Worm (Caenorhabditis elegans) whole organism, midembryonic: Measurements from ENCODE around the gene fbxa-174.

ENCODE experiments used
- T22C8.4 ChIP-seq: fragments of 200-800 bp; sonication (Bioruptor generic); IDR thresholded peaks from 2 replicates; pipeline ENCODE4 v1.3.6; 2022; ENCODE audit warnings: missing genetic modification characterization, missing compliant biosample characterization
- cog-1 ChIP-seq: sonication (generic microtip); optimal IDR thresholded peaks from 2 replicates; lab custom pipeline; 2016; ENCODE audit warnings: missing genetic modification characterization, missing compliant biosample characterization
- flt-1 ChIP-seq: fragments of 200-800 bp; sonication (Bioruptor generic); IDR thresholded peaks from 2 replicates; pipeline ENCODE4 v1.3.6; 2022; ENCODE audit warnings: missing genetic modification characterization, missing compliant biosample characterization
- klf-2 ChIP-seq: fragments of 200-800 bp; sonication (Bioruptor generic); conservative IDR thresholded peaks from 2 replicates; pipeline ENCODE4 v1.3.6; 2022; ENCODE audit warnings: missing genetic modification reagents, missing genetic modification characterization, missing compliant biosample characterization
- med-1 ChIP-seq: sonication (generic microtip); optimal IDR thresholded peaks from 2 replicates; lab custom pipeline; 2017; ENCODE audit warnings: missing genetic modification characterization, mild to moderate bottlenecking, missing compliant biosample characterization, antibody characterized with exemption, missing genetic modification reagents; ENCODE audit not compliant: insufficient read depth
- ref-1 ChIP-seq: fragments of 200-800 bp; sonication (Bioruptor generic); conservative IDR thresholded peaks from 2 replicates; pipeline ENCODE4 v1.3.6; 2022; ENCODE audit warnings: missing genetic modification reagents, missing genetic modification characterization, missing compliant biosample characterization
- tab-1 ChIP-seq: fragments of 200-800 bp; sonication (Bioruptor generic); IDR thresholded peaks from 2 replicates; pipeline ENCODE4 v1.3.6; 2022; ENCODE audit warnings: missing genetic modification characterization, missing compliant biosample characterization
- ztf-23 ChIP-seq: fragments of 200-800 bp; sonication (Bioruptor generic); IDR thresholded peaks from 2 replicates; pipeline ENCODE4 v1.3.6; 2022; ENCODE audit warnings: missing genetic modification reagents, missing genetic modification characterization, missing compliant biosample characterization
- ztf-29 ChIP-seq: fragments of 200-800 bp; sonication (Bioruptor generic); IDR thresholded peaks from 2 replicates; pipeline ENCODE4 v1.3.6; 2022; ENCODE audit warnings: missing genetic modification reagents, missing genetic modification characterization, missing compliant biosample characterization

fbxa-174 gene

DNA sequence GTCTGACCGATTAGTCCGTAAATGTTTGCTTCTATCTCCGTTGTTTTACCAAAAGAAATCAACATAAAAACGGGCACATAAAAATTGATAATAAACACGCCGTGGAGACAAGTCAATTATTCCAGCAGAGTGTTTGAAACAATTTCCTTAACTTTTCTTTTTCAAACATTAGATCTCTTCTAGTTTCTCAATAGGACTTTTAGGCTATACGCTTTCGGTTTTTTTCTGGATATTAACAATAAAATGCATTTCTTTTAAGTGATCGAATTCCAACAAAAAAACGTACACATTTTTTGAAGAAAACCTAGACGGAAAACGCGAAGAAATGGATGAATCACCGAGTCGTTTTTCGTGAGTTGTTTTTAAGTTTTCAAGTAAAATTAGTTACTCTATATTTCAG, 669 bp upstream of the fbxa-174 start, which contains the start of gene fbxa-172:
Gene fbxa-172, plus strand, starts transcription at position 301 of the 400 bp plus-strand sequence.
- TF ChIP-seq ztf-23 (no peak), ztf-29 (no peak), T22C8.4 (GFP tag; lab: Robert Waterston, UW) (no peak), tab-1 (GFP tag; lab: Robert Waterston, UW) (no peak), klf-2 (GFP tag; lab: Robert Waterston, UW) (no peak), ref-1 (no peak), cog-1 (tag; lab: Kevin White, UChicago) (no peak), flt-1 (GFP tag; lab: Robert Waterston, UW) (no peak), med-1 (GFP tag; lab: Kevin White, UChicago) (no peak)

DNA sequence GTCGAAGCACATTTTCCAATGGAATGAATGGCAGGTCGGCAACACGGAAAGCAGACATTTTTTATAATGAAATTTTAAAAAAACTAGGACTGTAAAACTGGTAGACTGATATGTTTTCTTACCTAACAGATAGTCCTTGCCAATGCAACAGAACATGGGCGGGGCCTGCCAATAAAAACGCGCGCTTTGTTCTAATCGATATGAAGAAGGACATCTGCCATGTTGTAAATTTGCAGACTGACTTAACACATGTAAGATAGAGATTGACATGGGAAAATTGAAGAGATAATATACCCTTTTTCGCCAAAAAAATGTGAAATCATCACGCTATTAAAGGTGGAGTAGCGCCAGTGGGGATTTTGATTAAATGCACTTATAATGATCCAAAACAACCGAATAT, 5.5 kb downstream of the fbxa-174 start, which contains the start of gene C38D9.8:
Gene C38D9.8, minus strand, starts transcription at position 101 of the 400 bp plus-strand sequence.
- no peak for TF ChIP-seq cog-1 (tag; lab: Kevin White, UChicago)
- no peak for TF ChIP-seq klf-2 (GFP tag; lab: Robert Waterston, UW)
- no peak for TF ChIP-seq tab-1 (GFP tag; lab: Robert Waterston, UW)
- no peak for TF ChIP-seq ref-1
- no peak for TF ChIP-seq ztf-29
- TF ChIP-seq ztf-23, result no peak
- TF ChIP-seq T22C8.4 (GFP tag; lab: Robert Waterston, UW), result no peak
- TF ChIP-seq flt-1 (GFP tag; lab: Robert Waterston, UW), result no peak
- no peak for TF ChIP-seq med-1 (GFP tag; lab: Kevin White, UChicago)

DNA sequence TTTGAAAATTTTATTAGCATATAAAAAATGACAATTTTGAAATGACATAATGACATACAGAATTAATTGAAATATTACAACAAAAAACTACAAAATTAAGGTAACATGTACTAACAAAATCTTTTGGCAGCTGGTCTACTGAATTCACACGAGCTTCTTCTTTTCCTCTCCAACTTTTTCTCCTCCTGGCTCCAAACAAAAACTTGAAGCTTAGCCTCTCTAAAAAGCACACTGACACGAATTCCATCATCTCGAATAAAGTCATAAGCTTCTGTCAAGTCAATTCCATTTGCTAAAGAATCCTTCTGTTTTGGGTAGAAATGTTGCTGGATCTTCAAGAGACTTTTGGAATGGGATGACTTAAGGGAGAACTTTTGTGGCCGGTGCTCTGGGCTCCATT, 6.9 kb downstream of the fbxa-174 start:
- no peak for TF ChIP-seq tab-1 (GFP tag; lab: Robert Waterston, UW)
- TF ChIP-seq ztf-23, result no peak
- TF ChIP-seq T22C8.4 (GFP tag; lab: Robert Waterston, UW), result no peak
- no peak for TF ChIP-seq flt-1 (GFP tag; lab: Robert Waterston, UW)
- TF ChIP-seq cog-1 (tag; lab: Kevin White, UChicago), result no peak
- TF ChIP-seq ref-1, result no peak
- TF ChIP-seq klf-2 (GFP tag; lab: Robert Waterston, UW), result no peak
- TF ChIP-seq ztf-29, result no peak
- TF ChIP-seq med-1 (GFP tag; lab: Kevin White, UChicago), result no peak

DNA sequence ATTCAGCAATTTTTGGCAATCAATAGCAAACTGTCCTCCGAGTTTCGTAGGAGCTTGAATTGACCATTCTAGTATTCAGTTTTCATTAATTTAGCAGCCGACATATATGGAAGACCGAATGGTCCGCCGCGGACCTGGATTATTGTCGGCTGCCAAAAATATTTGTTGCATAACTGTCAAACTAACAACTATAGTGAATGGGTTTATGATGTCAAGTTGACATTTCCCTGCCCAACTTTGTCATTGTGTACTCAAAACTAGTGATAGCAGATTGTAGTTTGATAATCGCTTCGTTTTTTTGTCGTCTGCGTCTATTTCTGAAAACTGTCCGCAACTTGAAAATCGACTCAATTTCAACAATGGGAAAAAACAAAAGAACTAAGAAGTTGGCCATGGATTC, 8.9 kb downstream of the fbxa-174 start, which contains the start of gene fbxa-176:
Gene fbxa-176, plus strand, starts transcription at position 314 of the 400 bp plus-strand sequence.
- no peak for TF ChIP-seq flt-1 (GFP tag; lab: Robert Waterston, UW)
- TF ChIP-seq tab-1 (GFP tag; lab: Robert Waterston, UW), result no peak
- no peak for TF ChIP-seq ztf-29
- TF ChIP-seq cog-1 (tag; lab: Kevin White, UChicago), result no peak
- TF ChIP-seq med-1 (GFP tag; lab: Kevin White, UChicago), result no peak
- no peak for TF ChIP-seq ztf-23
- TF ChIP-seq klf-2 (GFP tag; lab: Robert Waterston, UW), result no peak
- no peak for TF ChIP-seq T22C8.4 (GFP tag; lab: Robert Waterston, UW)
- TF ChIP-seq ref-1, result no peak

DNA sequence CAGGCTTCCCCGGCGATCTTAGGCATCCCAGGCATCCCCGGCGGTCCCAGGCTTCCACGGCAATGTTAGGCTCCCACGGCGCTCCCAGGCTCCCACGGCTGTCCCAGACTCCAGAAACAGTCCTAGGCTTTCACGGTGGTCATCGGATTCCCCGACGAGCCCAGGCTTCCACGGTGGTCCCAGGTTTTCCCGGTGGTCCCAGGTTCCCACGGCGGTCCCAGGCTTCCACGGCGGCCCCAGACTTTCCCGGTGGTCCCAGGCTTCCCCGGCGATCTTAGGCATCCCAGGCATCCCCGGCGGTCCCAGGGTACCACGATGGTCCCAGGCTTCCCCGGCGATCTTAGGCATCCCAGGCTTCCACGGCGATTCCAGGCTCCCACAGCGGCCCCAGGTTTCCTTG, 9.6 kb downstream of the fbxa-174 start:
- TF ChIP-seq cog-1 (tag; lab: Kevin White, UChicago) (no peak), med-1 (GFP tag; lab: Kevin White, UChicago) (no peak)

DNA sequence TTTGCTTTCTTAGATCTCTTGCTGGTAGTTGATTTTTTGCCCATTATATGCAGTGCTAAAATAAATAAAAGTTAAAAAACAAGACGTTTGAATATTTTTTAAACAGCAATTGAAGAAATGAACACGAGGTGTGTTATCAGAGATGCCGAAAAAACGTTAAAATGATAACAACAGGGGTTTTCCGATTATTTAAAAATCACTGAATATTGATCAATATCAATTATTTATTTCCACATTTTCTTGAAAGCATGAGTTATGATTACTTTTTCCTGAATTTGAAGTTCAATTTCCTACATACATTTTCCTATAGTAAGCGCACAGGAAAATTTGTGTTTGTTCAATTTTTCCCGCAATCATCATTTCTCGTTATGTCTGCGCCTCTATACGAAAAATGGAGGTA, 11.3 kb downstream of the fbxa-174 start:
- TF ChIP-seq cog-1 (tag; lab: Kevin White, UChicago), result no peak
- TF ChIP-seq ztf-23, result no peak
- TF ChIP-seq med-1 (GFP tag; lab: Kevin White, UChicago), result no peak
- TF ChIP-seq klf-2 (GFP tag; lab: Robert Waterston, UW), result no peak
- TF ChIP-seq tab-1 (GFP tag; lab: Robert Waterston, UW), result no peak
- TF ChIP-seq T22C8.4 (GFP tag; lab: Robert Waterston, UW), result no peak
- TF ChIP-seq ztf-29, result no peak
- TF ChIP-seq ref-1, result no peak
- TF ChIP-seq flt-1 (GFP tag; lab: Robert Waterston, UW), result no peak

DNA sequence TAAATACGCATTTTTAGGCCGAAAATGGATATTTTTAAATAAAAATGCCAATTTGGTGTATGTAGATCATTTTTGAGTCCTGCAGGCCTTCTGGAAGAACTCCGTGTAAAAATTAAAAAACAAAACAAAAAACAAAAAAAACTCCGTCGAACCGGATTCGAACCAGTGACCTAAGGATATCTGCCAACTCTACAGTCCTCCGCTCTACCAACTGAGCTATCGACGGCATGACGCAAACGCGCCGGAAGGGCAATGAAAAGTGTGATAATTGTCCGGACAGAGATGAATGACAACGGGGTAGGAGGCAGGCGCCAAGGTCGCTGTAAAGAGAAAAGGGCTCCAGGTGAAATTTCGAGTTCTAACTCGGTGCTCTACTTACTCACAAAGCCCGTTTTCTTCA, 16.0 kb downstream of the fbxa-174 start:
- TF ChIP-seq flt-1 (GFP tag; lab: Robert Waterston, UW) (peak; percentile 59; the same call in 1 of the 2 replicates), klf-2 (GFP tag; lab: Robert Waterston, UW) (peak; percentile 57), med-1 (GFP tag; lab: Kevin White, UChicago) (no peak), ztf-29 (no peak), ref-1 (no peak), tab-1 (GFP tag; lab: Robert Waterston, UW) (0 out of 2 replicates have a peak, but pooled peaks have one; percentile 65), ztf-23 (peak; percentile 53; the same call in 1 of the 2 replicates), T22C8.4 (GFP tag; lab: Robert Waterston, UW) (no peak)

DNA sequence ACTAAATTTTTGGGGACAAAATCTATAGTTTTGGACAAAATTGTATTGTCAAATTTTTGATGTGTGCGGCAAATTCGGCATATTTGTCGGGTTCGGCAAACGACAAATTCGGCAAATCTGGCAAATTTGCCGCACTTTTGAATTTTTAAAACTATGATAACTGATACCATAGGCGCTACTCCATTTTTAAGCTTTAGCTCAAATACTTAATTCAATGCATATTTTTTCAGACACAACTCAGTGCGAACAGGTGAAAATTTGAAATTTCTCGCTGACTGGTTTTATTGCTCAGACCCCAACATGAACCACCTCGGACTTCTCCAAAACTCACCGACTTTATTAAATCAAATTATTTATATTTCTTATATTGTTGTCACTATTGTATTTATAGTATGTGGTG, 18.0 kb downstream of the fbxa-174 start, which contains the start of gene srz-25:
Gene srz-25, plus strand, starts transcription at position 301 of the 400 bp plus-strand sequence.
- TF ChIP-seq ztf-23, result no peak
- TF ChIP-seq T22C8.4 (GFP tag; lab: Robert Waterston, UW), result no peak
- TF ChIP-seq med-1 (GFP tag; lab: Kevin White, UChicago), result no peak
- TF ChIP-seq cog-1 (tag; lab: Kevin White, UChicago), result no peak
- no peak for TF ChIP-seq flt-1 (GFP tag; lab: Robert Waterston, UW)
- TF ChIP-seq ztf-29, result no peak
- TF ChIP-seq klf-2 (GFP tag; lab: Robert Waterston, UW), result no peak
- no peak for TF ChIP-seq tab-1 (GFP tag; lab: Robert Waterston, UW)
- no peak for TF ChIP-seq ref-1

DNA sequence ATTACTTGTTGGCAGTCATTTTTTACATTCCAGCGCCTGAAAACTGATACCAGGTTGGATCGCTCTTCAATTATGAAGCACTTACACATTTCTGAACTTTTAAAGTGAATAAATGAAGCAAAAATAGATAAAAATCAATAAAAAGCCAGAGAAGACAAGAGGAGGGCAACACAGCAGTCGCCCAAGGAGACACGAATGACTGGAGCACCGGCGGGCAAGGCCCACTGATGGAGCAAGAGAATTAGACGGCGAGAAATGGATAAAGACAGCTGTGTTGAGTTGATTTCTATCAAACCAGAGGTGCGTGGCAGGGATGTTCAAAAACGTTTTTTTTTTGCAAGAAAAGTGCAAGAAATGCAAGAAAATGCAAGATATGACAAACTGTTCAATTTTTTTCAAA, 19.0 kb downstream of the fbxa-174 start:
- TF ChIP-seq flt-1 (GFP tag; lab: Robert Waterston, UW), result no peak
- TF ChIP-seq cog-1 (tag; lab: Kevin White, UChicago), result no peak
- no peak for TF ChIP-seq klf-2 (GFP tag; lab: Robert Waterston, UW)
